Fruit fly (Drosophila melanogaster) whole organism, prepupa: Measurements from ENCODE around the gene Hmr.
"Not testable (repeated sequence)": the region's sequence is repeated elsewhere in the genome, so short reads cannot be mapped to it uniquely, and the experiment has no call there.

Source experiments
- Blimp-1 ChIP-seq: fragments of 200-800 bp; sonication (Bioruptor generic); optimal IDR thresholded peaks from 3 replicates; lab custom pipeline; 2017; ENCODE audit warnings: missing biosample characterization, missing genetic modification characterization, mild to moderate bottlenecking, moderate library complexity, missing genetic modification reagents
- CG10631 ChIP-seq: fragments of 200-800 bp; sonication (Bioruptor generic); optimal IDR thresholded peaks from 2 replicates; lab custom pipeline; 2016; ENCODE audit warnings: missing biosample characterization, missing genetic modification characterization
- CG10669 ChIP-seq: fragments of 200-800 bp; sonication (Bioruptor generic); optimal IDR thresholded peaks from 3 replicates; lab custom pipeline; 2018; ENCODE audit warnings: missing biosample characterization, mild to moderate bottlenecking, missing genetic modification characterization, moderate library complexity
- CG11294 ChIP-seq: fragments of 200-800 bp; sonication (Bioruptor generic); IDR thresholded peaks from 2 replicates; pipeline ENCODE4 v1.3.6; 2022; ENCODE audit warnings: missing biosample characterization, missing genetic modification characterization
- CG15336 ChIP-seq: fragments of 200-800 bp; sonication (Bioruptor generic); IDR thresholded peaks from 2 replicates; pipeline ENCODE4 v1.3.6; 2022; ENCODE audit warnings: missing biosample characterization, missing genetic modification characterization
- CG31627 ChIP-seq: fragments of 200-800 bp; sonication (Bioruptor generic); optimal IDR thresholded peaks from 3 replicates; lab custom pipeline; 2016; ENCODE audit warnings: missing biosample characterization, missing genetic modification characterization
- CG32006 ChIP-seq: fragments of 200-800 bp; sonication (Bioruptor generic); optimal IDR thresholded peaks from 3 replicates; lab custom pipeline; 2017; ENCODE audit warnings: missing biosample characterization, mild to moderate bottlenecking, missing genetic modification characterization
- CG3919 ChIP-seq: fragments of 200-800 bp; sonication (Bioruptor generic); optimal IDR thresholded peaks from 3 replicates; lab custom pipeline; 2016; ENCODE audit warnings: missing biosample characterization, missing genetic modification characterization
- CG4318 ChIP-seq: fragments of 200-800 bp; sonication (Bioruptor generic); optimal IDR thresholded peaks from 3 replicates; lab custom pipeline; 2017; ENCODE audit warnings: missing biosample characterization, mild to moderate bottlenecking, missing genetic modification characterization
- CG6276 ChIP-seq: fragments of 200-800 bp; sonication (Bioruptor generic); optimal IDR thresholded peaks from 2 replicates; lab custom pipeline; 2017; ENCODE audit warnings: missing biosample characterization, mild to moderate bottlenecking, missing genetic modification characterization
- CG6792 ChIP-seq: fragments of 200-800 bp; sonication (Bioruptor generic); optimal IDR thresholded peaks from 3 replicates; lab custom pipeline; 2016; ENCODE audit warnings: missing biosample characterization, missing genetic modification characterization
- CG6808 ChIP-seq: fragments of 200-800 bp; sonication (Bioruptor generic); optimal IDR thresholded peaks from 3 replicates; lab custom pipeline; 2017; ENCODE audit warnings: missing biosample characterization, missing genetic modification characterization, mild to moderate bottlenecking, moderate library complexity, missing genetic modification reagents
- CG6854 ChIP-seq: fragments of 200-800 bp; sonication (Bioruptor generic); optimal IDR thresholded peaks from 2 replicates; lab custom pipeline; 2017; ENCODE audit warnings: missing biosample characterization, mild to moderate bottlenecking, missing genetic modification characterization
- CG8632 ChIP-seq: fragments of 200-800 bp; sonication (Bioruptor generic); optimal IDR thresholded peaks from 3 replicates; lab custom pipeline; 2016; ENCODE audit warnings: missing biosample characterization, missing genetic modification characterization
- CG9139 ChIP-seq: fragments of 200-800 bp; sonication (Bioruptor generic); optimal IDR thresholded peaks from 3 replicates; lab custom pipeline; 2017; ENCODE audit warnings: missing biosample characterization, mild to moderate bottlenecking, missing genetic modification characterization
- Eip78C ChIP-seq: fragments of 200-800 bp; sonication (Bioruptor generic); peaks from one replicate; lab custom pipeline; 2016; ENCODE audit warnings: missing biosample characterization, missing genetic modification characterization
- Eip93F ChIP-seq: fragments of 200-800 bp; sonication (Bioruptor generic); optimal IDR thresholded peaks from 2 replicates; lab custom pipeline; 2016; ENCODE audit warnings: missing biosample characterization, mild to moderate bottlenecking, missing genetic modification characterization
- Ets21C ChIP-seq: fragments of 200-800 bp; sonication (Bioruptor generic); optimal IDR thresholded peaks from 3 replicates; lab custom pipeline; 2016; ENCODE audit warnings: missing biosample characterization, missing genetic modification characterization
- Ets96B ChIP-seq: fragments of 200-800 bp; optimal IDR thresholded peaks from 2 replicates; lab custom pipeline; 2019; ENCODE audit warnings: missing biosample characterization, mild to moderate bottlenecking, missing genetic modification characterization, moderate library complexity
- Hr38 ChIP-seq: sonication (Bioruptor generic); optimal IDR thresholded peaks from 2 replicates; lab custom pipeline; 2016; ENCODE audit warnings: missing biosample characterization, missing genetic modification characterization
- Lpt ChIP-seq: fragments of 200-800 bp; sonication (Bioruptor generic); optimal IDR thresholded peaks from 3 replicates; lab custom pipeline; 2016; ENCODE audit warnings: missing biosample characterization, missing genetic modification characterization
- Sox102F ChIP-seq: fragments of 200-800 bp; sonication (Bioruptor generic); optimal IDR thresholded peaks from 2 replicates; lab custom pipeline; 2016; ENCODE audit warnings: missing biosample characterization, mild to moderate bottlenecking, missing genetic modification characterization
- Sox15 ChIP-seq: fragments of 200-800 bp; sonication (Bioruptor generic); optimal IDR thresholded peaks from 3 replicates; lab custom pipeline; 2016; ENCODE audit warnings: missing biosample characterization, missing genetic modification characterization
- achi ChIP-seq: fragments of 200-800 bp; sonication (Bioruptor generic); optimal IDR thresholded peaks from 3 replicates; lab custom pipeline; 2016; ENCODE audit warnings: missing biosample characterization, missing genetic modification characterization
- acj6 ChIP-seq: fragments of 200-800 bp; sonication (Bioruptor generic); optimal IDR thresholded peaks from 3 replicates; lab custom pipeline; 2016; ENCODE audit warnings: missing biosample characterization, missing genetic modification characterization
- eg ChIP-seq: fragments of 200-800 bp; sonication (Bioruptor generic); IDR thresholded peaks from 3 replicates; pipeline ENCODE4 v1.3.6; 2022; ENCODE audit warnings: missing biosample characterization, missing genetic modification characterization
- fd59A ChIP-seq: fragments of 200-800 bp; sonication (Bioruptor generic); optimal IDR thresholded peaks from 2 replicates; lab custom pipeline; 2017; ENCODE audit warnings: missing biosample characterization, mild to moderate bottlenecking, missing genetic modification characterization, missing genetic modification reagents
- net ChIP-seq: fragments of 200-800 bp; sonication (Bioruptor generic); optimal IDR thresholded peaks from 3 replicates; lab custom pipeline; 2016; ENCODE audit warnings: missing biosample characterization, missing genetic modification characterization
- salr ChIP-seq, 2 experiments: fragments of 200-800 bp; sonication (Bioruptor generic); optimal IDR thresholded peaks; 3 replicates each; lab custom pipeline; 2016 to 2018; ENCODE audit warnings: missing biosample characterization in 2 of 2, missing genetic modification characterization in 2 of 2, mild to moderate bottlenecking in 1 of 2
- topi ChIP-seq: fragments of 200-800 bp; sonication (Bioruptor generic); optimal IDR thresholded peaks from 3 replicates; lab custom pipeline; 2016; ENCODE audit warnings: missing biosample characterization, missing genetic modification characterization
- vri ChIP-seq: fragments of 200-800 bp; sonication (Bioruptor generic); optimal IDR thresholded peaks from 3 replicates; lab custom pipeline; 2016; ENCODE audit warnings: missing biosample characterization, mild to moderate bottlenecking, missing genetic modification characterization

The Hmr gene

DNA sequence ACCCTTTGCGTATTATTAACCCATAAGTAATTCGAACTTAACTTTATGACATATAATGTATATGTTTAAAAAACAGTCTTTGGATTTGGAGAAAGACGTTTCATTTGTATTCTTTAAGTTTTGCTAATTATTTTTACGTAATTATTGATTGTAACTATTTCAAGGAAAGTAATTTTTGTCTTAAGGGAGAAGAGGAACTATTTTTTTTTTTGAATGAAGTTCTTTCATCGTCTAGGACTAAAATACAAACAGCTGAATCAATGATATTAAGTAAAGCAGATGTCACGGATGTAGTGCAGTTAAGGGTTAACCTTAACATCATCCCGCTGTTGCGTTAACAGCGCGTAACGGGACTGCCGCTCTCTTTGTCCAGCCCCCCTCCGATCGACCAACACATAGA lies 33.2 kb upstream of the Hmr start (continued):
- TF ChIP-seq CG8632 (GFP tag; lab: Kevin White, UChicago), result peak; percentile 52
- TF ChIP-seq eg (GFP tag; lab: Robert Waterston, UW), result no peak
- TF ChIP-seq Ets21C (GFP tag; lab: Kevin White, UChicago), result peak; percentile 29
- peak; percentile 46 for TF ChIP-seq acj6 (GFP tag; lab: Kevin White, UChicago)
- peak; percentile 42 for TF ChIP-seq CG10631 (GFP tag; lab: Kevin White, UChicago)
- peak; percentile 39 for TF ChIP-seq achi (GFP tag; lab: Kevin White, UChicago)
- peak; percentile 45 for TF ChIP-seq CG6792 (GFP tag; lab: Kevin White, UChicago)
- TF ChIP-seq CG4318 (GFP tag; lab: Kevin White, UChicago), result peak; percentile 24
- no peak for TF ChIP-seq CG6854 (GFP tag; lab: Kevin White, UChicago)
- no peak for TF ChIP-seq vri (GFP tag; lab: Kevin White, UChicago)
- TF ChIP-seq CG3919 (GFP tag; lab: Kevin White, UChicago), result peak; percentile 56
- TF ChIP-seq salr (GFP tag; optimal IDR thresholded peaks at IDR 0.05; lab: Kevin White, UChicago), result peak in 1 of 2 experiments; percentile 20
- peak; percentile 64 for TF ChIP-seq topi (GFP tag; lab: Kevin White, UChicago)
- no peak for TF ChIP-seq Blimp-1 (GFP tag; lab: Kevin White, UChicago)
- no peak for TF ChIP-seq CG9139 (GFP tag; lab: Kevin White, UChicago)
- TF ChIP-seq Ets96B, result peak; percentile 36
- TF ChIP-seq fd59A (GFP tag; lab: Kevin White, UChicago), result no peak
- peak; percentile 58 for TF ChIP-seq CG10669 (GFP tag; lab: Kevin White, UChicago)
- no peak for TF ChIP-seq Hr38 (GFP tag; lab: Kevin White, UChicago)
- peak; percentile 36 for TF ChIP-seq CG31627
- peak; percentile 49 for TF ChIP-seq CG32006 (GFP tag; lab: Kevin White, UChicago)
- peak; percentile 46 for TF ChIP-seq Sox102F (GFP tag; lab: Kevin White, UChicago)

- TF ChIP-seq net (GFP tag; lab: Kevin White, UChicago) (no peak), CG15336 (GFP tag; lab: Robert Waterston, UW) (no peak), CG11294 (GFP tag; lab: Robert Waterston, UW) (no peak), Lpt (GFP tag; lab: Kevin White, UChicago) (no peak), CG6808 (GFP tag; lab: Kevin White, UChicago) (no peak), CG32006 (GFP tag; lab: Kevin White, UChicago) (no peak), vri (GFP tag; lab: Kevin White, UChicago) (no peak), Eip93F (GFP tag; lab: Kevin White, UChicago) (no peak), CG3919 (GFP tag; lab: Kevin White, UChicago) (no peak), CG6276 (no peak)
Measured at dm6 chrX:10627062-10627756, 31.6 kb upstream of the Hmr start, which contains the start of the genes CG9806 and X11Lbeta. Gene CG9806 (minus strand): TSS chrX:10627112. Gene X11Lbeta (plus strand): TSS chrX:10627737.

DNA sequence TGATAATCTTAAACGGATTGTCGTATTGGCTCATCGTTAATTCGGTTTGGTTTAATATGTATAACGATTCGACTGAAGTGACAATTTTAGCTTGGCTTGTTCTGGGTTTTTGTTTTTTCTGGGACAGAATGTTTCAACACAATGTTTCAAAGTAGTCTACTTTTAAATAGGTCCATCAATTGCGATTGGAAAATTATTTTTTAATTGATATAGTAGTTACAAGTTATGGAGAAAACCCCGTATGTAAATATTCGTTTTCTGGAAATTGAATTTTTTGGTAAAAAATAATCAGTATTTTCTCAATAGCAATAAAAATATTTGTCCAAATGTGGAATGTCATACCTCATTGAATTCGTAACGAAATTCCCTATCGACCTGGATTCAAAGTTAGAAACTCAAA lies 27.5 kb upstream of the Hmr start, which contains the start of gene Rab9Db:
Gene Rab9Db, minus strand, starts transcription at position 101 of the 400 bp plus-strand sequence.
- TF ChIP-seq CG32006 (GFP tag; lab: Kevin White, UChicago); Sox15 (GFP tag; lab: Kevin White, UChicago); CG31627: not testable (repeated sequence)

- TF ChIP-seq CG3919 (GFP tag; lab: Kevin White, UChicago) (no peak), Eip78C (GFP tag; lab: Kevin White, UChicago) (peak; percentile 15), CG6792 (GFP tag; lab: Kevin White, UChicago) (no peak)
- TF ChIP-seq, all 60 proteins: peak for 1
Measured at dm6 chrX:10621202-10621990, 25.7 kb upstream of the Hmr start.
